Fruit fly (Drosophila melanogaster) whole organism, embryonic: ENCODE data around the gene Vps29.

Experiments used
- CG10274 ChIP-seq: fragments of 200-800 bp; sonication (Bioruptor generic); optimal IDR thresholded peaks from 3 replicates; lab custom pipeline; 2017; ENCODE audit warnings: missing biosample characterization, mild to moderate bottlenecking, missing genetic modification characterization
- CG11456 ChIP-seq: fragments of 200-800 bp; sonication (Bioruptor generic); IDR thresholded peaks from 3 replicates; pipeline ENCODE4 v1.3.6; 2022; ENCODE audit warnings: missing biosample characterization, missing genetic modification characterization
- CG11504 ChIP-seq: fragments of 200-800 bp; sonication (Bioruptor generic); optimal IDR thresholded peaks from 3 replicates; lab custom pipeline; 2019; ENCODE audit warnings: missing biosample characterization, mild to moderate bottlenecking, missing genetic modification characterization, moderate library complexity
- CG12236 ChIP-seq: fragments of 200-800 bp; sonication (Bioruptor generic); optimal IDR thresholded peaks from 2 replicates; lab custom pipeline; 2016; ENCODE audit warnings: missing biosample characterization, missing genetic modification characterization
- CG14014 ChIP-seq: fragments of 200-800 bp; sonication (Bioruptor generic); IDR thresholded peaks from 2 replicates; pipeline ENCODE4 v1.3.6; 2022; ENCODE audit warnings: missing biosample characterization, missing genetic modification characterization
- CG14710 ChIP-seq: fragments of 200-800 bp; sonication (Bioruptor generic); optimal IDR thresholded peaks from 3 replicates; lab custom pipeline; 2019; ENCODE audit warnings: missing biosample characterization, mild to moderate bottlenecking, missing genetic modification characterization, moderate library complexity
- CG16863 ChIP-seq: fragments of 200-800 bp; sonication (Bioruptor generic); optimal IDR thresholded peaks from 3 replicates; lab custom pipeline; 2016; ENCODE audit warnings: missing biosample characterization, missing genetic modification characterization
- CG17361 ChIP-seq: fragments of 200-800 bp; sonication (Bioruptor generic); IDR thresholded peaks from 3 replicates; pipeline ENCODE4 v1.3.6; 2022; ENCODE audit warnings: missing biosample characterization, missing genetic modification characterization
- CG18262 ChIP-seq: fragments of 200-800 bp; optimal IDR thresholded peaks from 3 replicates; lab custom pipeline; 2019; ENCODE audit warnings: missing biosample characterization, mild to moderate bottlenecking, missing genetic modification characterization, moderate library complexity
- CG18619 ChIP-seq: fragments of 200-800 bp; sonication (Bioruptor generic); optimal IDR thresholded peaks from 3 replicates; lab custom pipeline; 2017; ENCODE audit warnings: missing biosample characterization, mild to moderate bottlenecking, missing genetic modification characterization
- CG18764 ChIP-seq: fragments of 200-800 bp; sonication (Bioruptor generic); optimal IDR thresholded peaks from 3 replicates; lab custom pipeline; 2016; ENCODE audit warnings: missing biosample characterization, missing genetic modification characterization
- CG2712 ChIP-seq: fragments of 200-800 bp; optimal IDR thresholded peaks from 3 replicates; lab custom pipeline; 2019; ENCODE audit warnings: missing biosample characterization, mild to moderate bottlenecking, missing genetic modification characterization, moderate library complexity
- CG31441 ChIP-seq: fragments of 200-800 bp; sonication (Bioruptor generic); IDR thresholded peaks from 2 replicates; pipeline ENCODE4 v1.3.6; 2022; ENCODE audit warnings: missing biosample characterization, missing genetic modification characterization
- CG4360 ChIP-seq: fragments of 200-800 bp; sonication (Bioruptor generic); IDR thresholded peaks from 2 replicates; pipeline ENCODE4 v1.3.6; 2022; ENCODE audit warnings: missing biosample characterization, missing genetic modification characterization
- CG4404 ChIP-seq: fragments of 200-800 bp; sonication (Bioruptor generic); IDR thresholded peaks from 2 replicates; pipeline ENCODE4 v1.3.6; 2022; ENCODE audit warnings: missing biosample characterization, missing genetic modification characterization
- CG4424 ChIP-seq: fragments of 200-800 bp; sonication (Bioruptor generic); optimal IDR thresholded peaks from 3 replicates; lab custom pipeline; 2016; ENCODE audit warnings: missing biosample characterization, missing genetic modification characterization
- CG4617 ChIP-seq: fragments of 200-800 bp; sonication (Bioruptor generic); optimal IDR thresholded peaks from 3 replicates; lab custom pipeline; 2016; ENCODE audit warnings: missing biosample characterization, missing genetic modification characterization, borderline replicate concordance
- CG6765 ChIP-seq: fragments of 200-800 bp; sonication (Bioruptor generic); optimal IDR thresholded peaks from 3 replicates; lab custom pipeline; 2017; ENCODE audit warnings: missing biosample characterization, mild to moderate bottlenecking, missing genetic modification characterization
- CG8281 ChIP-seq: fragments of 200-800 bp; sonication (Bioruptor generic); optimal IDR thresholded peaks from 2 replicates; lab custom pipeline; 2018; ENCODE audit warnings: missing biosample characterization, mild to moderate bottlenecking, missing genetic modification characterization, moderate library complexity
- CG8388 ChIP-seq: fragments of 200-800 bp; sonication (Bioruptor generic); optimal IDR thresholded peaks from 2 replicates; lab custom pipeline; 2019; ENCODE audit warnings: missing biosample characterization, mild to moderate bottlenecking, missing genetic modification characterization, moderate library complexity
- D ChIP-seq, 2 experiments: fragments of 200-800 bp in 1 of 2; fragments of >200 bp in 1 of 2; sonication (Bioruptor generic) in 1 of 2; optimal IDR thresholded peaks; 2 replicates in 1 of 2; 3 replicates in 1 of 2; lab custom pipeline; 2017; ENCODE audit warnings: mild to moderate bottlenecking in 1 of 2, missing biosample characterization in 1 of 2, missing genetic modification characterization in 1 of 2, missing genetic modification reagents in 1 of 2
- Dad ChIP-seq: fragments of 200-800 bp; sonication (Bioruptor generic); optimal IDR thresholded peaks from 3 replicates; lab custom pipeline; 2016; ENCODE audit warnings: missing biosample characterization, missing genetic modification characterization
- Deaf1 ChIP-seq: fragments of 200-800 bp; optimal IDR thresholded peaks from 3 replicates; lab custom pipeline; 2019; ENCODE audit warnings: missing biosample characterization, mild to moderate bottlenecking, missing genetic modification characterization, moderate library complexity
- ERR ChIP-seq: fragments of 200-800 bp; sonication (Bioruptor generic); optimal IDR thresholded peaks from 2 replicates; lab custom pipeline; 2016; ENCODE audit warnings: missing biosample characterization, missing genetic modification characterization
- Fer1 ChIP-seq: fragments of 200-800 bp; sonication (Bioruptor generic); optimal IDR thresholded peaks from 2 replicates; lab custom pipeline; 2017; ENCODE audit warnings: missing biosample characterization, mild to moderate bottlenecking, missing genetic modification characterization
- Fer2 ChIP-seq: fragments of 200-800 bp; sonication (Bioruptor generic); optimal IDR thresholded peaks from 2 replicates; lab custom pipeline; 2018; ENCODE audit warnings: missing biosample characterization, mild to moderate bottlenecking, missing genetic modification characterization, moderate library complexity
- HLH3B ChIP-seq: fragments of 200-800 bp; sonication (Bioruptor generic); IDR thresholded peaks from 2 replicates; pipeline ENCODE4 v1.3.6; 2022; ENCODE audit warnings: missing biosample characterization, missing genetic modification characterization
- Hey ChIP-seq: fragments of 200-800 bp; sonication (Bioruptor generic); optimal IDR thresholded peaks from 3 replicates; lab custom pipeline; 2018; ENCODE audit warnings: missing biosample characterization, mild to moderate bottlenecking, missing genetic modification characterization
- Hmx ChIP-seq: fragments of 200-800 bp; sonication (Bioruptor generic); optimal IDR thresholded peaks from 2 replicates; lab custom pipeline; 2016; ENCODE audit warnings: missing biosample characterization, missing genetic modification characterization
- Hr3 ChIP-seq: fragments of 200-800 bp; sonication (Bioruptor generic); optimal IDR thresholded peaks from 3 replicates; lab custom pipeline; 2016; ENCODE audit warnings: missing biosample characterization, missing genetic modification characterization
- Nf-YC ChIP-seq: fragments of 200-800 bp; optimal IDR thresholded peaks from 3 replicates; lab custom pipeline; 2019; ENCODE audit warnings: missing biosample characterization, mild to moderate bottlenecking, missing genetic modification characterization, moderate library complexity
- Sry-β ChIP-seq: fragments of 200-800 bp; sonication (Bioruptor generic); optimal IDR thresholded peaks from 2 replicates; lab custom pipeline; 2018; ENCODE audit warnings: missing biosample characterization, mild to moderate bottlenecking, missing genetic modification characterization, moderate library complexity
- ara ChIP-seq: fragments of 200-800 bp; sonication (Bioruptor generic); IDR thresholded peaks from 2 replicates; pipeline ENCODE4 v1.3.6; 2022; ENCODE audit warnings: missing biosample characterization, missing genetic modification characterization
- dm ChIP-seq: fragments of 200-800 bp; sonication (Bioruptor generic); optimal IDR thresholded peaks from 3 replicates; lab custom pipeline; 2016; ENCODE audit warnings: missing biosample characterization, missing genetic modification characterization
- dysf ChIP-seq: fragments of 200-800 bp; sonication (Bioruptor generic); IDR thresholded peaks from 3 replicates; pipeline ENCODE4 v1.3.6; 2022; ENCODE audit warnings: missing biosample characterization, missing genetic modification characterization
- jumu ChIP-seq: fragments of 200-800 bp; sonication (Bioruptor generic); optimal IDR thresholded peaks from 3 replicates; lab custom pipeline; 2016; ENCODE audit warnings: missing biosample characterization, missing genetic modification characterization
- kni ChIP-seq: fragments of 200-800 bp; sonication (Bioruptor generic); optimal IDR thresholded peaks from 3 replicates; lab custom pipeline; 2017; ENCODE audit warnings: mild to moderate bottlenecking, missing biosample characterization, missing genetic modification reagents, missing genetic modification characterization
- nerfin-2 ChIP-seq: fragments of 200-800 bp; sonication (Bioruptor generic); IDR thresholded peaks from 2 replicates; pipeline ENCODE4 v1.3.6; 2022; ENCODE audit warnings: missing biosample characterization, missing genetic modification characterization; ENCODE audit not compliant: partially characterized antibody
- otp ChIP-seq: fragments of 200-800 bp; sonication (Bioruptor generic); IDR thresholded peaks from 3 replicates; pipeline ENCODE4, ENCODE4 v1.3.6; 2022; ENCODE audit warnings: missing biosample characterization, missing genetic modification characterization
- pb ChIP-seq: fragments of 200-800 bp; sonication (Bioruptor generic); optimal IDR thresholded peaks from 3 replicates; lab custom pipeline; 2016; ENCODE audit warnings: missing biosample characterization, missing genetic modification characterization
- peb ChIP-seq: fragments of 200-800 bp; sonication (Bioruptor generic); IDR thresholded peaks from 2 replicates; pipeline ENCODE4 v1.3.6; 2022; ENCODE audit warnings: missing biosample characterization, missing genetic modification characterization
- pho ChIP-seq: fragments of 200-800 bp; sonication (Bioruptor generic); optimal IDR thresholded peaks from 2 replicates; lab custom pipeline; 2016; ENCODE audit warnings: missing biosample characterization, missing genetic modification characterization
- ro ChIP-seq: fragments of 200-800 bp; sonication (Bioruptor generic); IDR thresholded peaks from 2 replicates; pipeline ENCODE4 v1.3.6; 2022; ENCODE audit warnings: missing biosample characterization, missing genetic modification characterization
- salm ChIP-seq: fragments of 200-800 bp; sonication (Bioruptor generic); optimal IDR thresholded peaks from 2 replicates; lab custom pipeline; 2018; ENCODE audit warnings: missing biosample characterization, mild to moderate bottlenecking, missing genetic modification characterization
- sens ChIP-seq: fragments of 200-800 bp; sonication (Bioruptor generic); peaks from one replicate; lab custom pipeline; 2016; ENCODE audit warnings: missing biosample characterization, missing genetic modification characterization
- tll ChIP-seq, 2 experiments: fragments of 200-800 bp in 1 of 2; fragments of >200 bp in 1 of 2; sonication (Bioruptor generic) in 1 of 2; optimal IDR thresholded peaks; 2 replicates each; lab custom pipeline; 2017 to 2019; ENCODE audit warnings: missing biosample characterization in 2 of 2, missing genetic modification characterization in 2 of 2, mild to moderate bottlenecking in 1 of 2, moderate library complexity in 1 of 2
- unc-4 ChIP-seq: fragments of 200-800 bp; sonication (Bioruptor generic); IDR thresholded peaks from 2 replicates; pipeline ENCODE4 v1.3.6; 2022; ENCODE audit warnings: missing biosample characterization, missing genetic modification characterization; ENCODE audit not compliant: partially characterized antibody
- unpg ChIP-seq: fragments of 200-800 bp; sonication (Bioruptor generic); optimal IDR thresholded peaks from 3 replicates; lab custom pipeline; 2018; ENCODE audit warnings: missing biosample characterization, mild to moderate bottlenecking, missing genetic modification characterization, moderate library complexity
- zfh2 ChIP-seq: fragments of 200-800 bp; sonication (Bioruptor generic); optimal IDR thresholded peaks from 2 replicates; lab custom pipeline; 2016; ENCODE audit warnings: missing biosample characterization, missing genetic modification characterization

Gene Vps29

DNA sequence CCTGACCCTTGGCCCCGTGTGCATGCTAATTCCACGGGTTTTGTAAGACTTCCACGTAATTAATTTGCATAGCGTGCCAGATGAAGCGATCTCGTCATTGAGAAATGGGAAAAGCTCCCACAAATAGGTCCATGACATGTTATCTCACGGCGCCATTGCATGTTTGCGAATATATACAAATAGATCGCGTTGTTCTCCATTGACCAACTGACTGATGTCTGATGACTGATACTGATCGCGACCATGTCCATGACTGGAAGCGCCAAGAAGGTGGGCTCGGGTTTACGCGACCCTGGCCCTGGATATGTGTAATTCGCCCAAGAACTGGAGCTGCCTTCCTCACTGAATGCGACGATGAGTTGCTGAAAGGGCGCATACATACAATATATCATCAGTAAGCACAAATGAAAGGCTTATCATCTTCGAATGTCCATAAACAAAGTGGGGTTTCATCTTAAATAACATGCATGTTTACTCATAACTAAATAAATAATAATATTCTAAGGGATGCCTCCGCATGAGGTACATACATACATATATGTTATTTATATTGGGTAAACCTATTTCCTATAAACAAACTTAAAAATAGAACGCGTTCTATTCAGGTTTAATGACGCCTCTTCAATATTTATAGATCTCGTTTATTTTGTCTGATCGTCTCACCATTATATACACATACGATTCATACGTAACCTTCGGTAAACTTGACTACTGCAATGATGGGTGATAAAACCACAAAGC lies 27.3 kb upstream of the Vps29 start (continued):
- TF ChIP-seq CG11456 (GFP tag; lab: Robert Waterston, UW) (no peak), peb (GFP tag; lab: Robert Waterston, UW) (peak; percentile 30; the same call in 1 of the 2 replicates), ara (GFP tag; lab: Robert Waterston, UW) (peak; percentile 59; the same call in 1 of the 2 replicates), CG18262 (tag; lab: Kevin White, UChicago) (peak; percentile 68), sens (GFP tag; lab: Kevin White, UChicago) (peak; percentile 88), CG18764 (GFP tag; lab: Kevin White, UChicago) (peak; percentile 45), CG8281 (peak; percentile 27), CG6765 (no peak), zfh2 (GFP tag; lab: Kevin White, UChicago) (no peak), CG8388 (GFP tag; lab: Kevin White, UChicago) (peak; percentile 43), CG10274 (GFP tag; lab: Kevin White, UChicago) (no peak), CG4617 (no peak), Hmx (GFP tag; lab: Kevin White, UChicago) (no peak), Hey (tag; lab: Kevin White, UChicago) (no peak), unpg (peak; percentile 55), D (optimal IDR thresholded peaks at IDR 0.05; lab: Kevin White, UChicago) (no peak), D (GFP tag; optimal IDR thresholded peaks at IDR 0.05; lab: Kevin White, UChicago) (peak; percentile 67), pb (GFP tag; lab: Kevin White, UChicago) (no peak), HLH3B (GFP tag; lab: Robert Waterston, UW) (no peak), kni (GFP tag; lab: Kevin White, UChicago) (peak; percentile 48), unc-4 (no peak), ERR (GFP tag; lab: Kevin White, UChicago) (no peak), CG18619 (peak; percentile 20), CG16863 (GFP tag; lab: Kevin White, UChicago) (no peak), CG17361 (peak; percentile 60; the same call in 2 of the 3 replicates), CG4424 (GFP tag; lab: Kevin White, UChicago) (peak; percentile 11), Dad (no peak), Hr3 (GFP tag; lab: Kevin White, UChicago) (no peak), dm (GFP tag; lab: Kevin White, UChicago) (no peak), CG14710 (peak; percentile 72), Fer1 (GFP tag; lab: Kevin White, UChicago) (no peak), Fer2 (no peak), Nf-YC (no peak), ro (GFP tag; lab: Robert Waterston, UW) (no peak), otp (GFP tag; lab: Robert Waterston, UW) (no peak), jumu (GFP tag; lab: Kevin White, UChicago) (no peak), CG14014 (GFP tag; lab: Robert Waterston, UW) (no peak), dysf (GFP tag; lab: Robert Waterston, UW) (no peak), pho (GFP tag; lab: Kevin White, UChicago) (no peak), CG4404 (no peak), Deaf1 (tag; lab: Kevin White, UChicago) (no peak), salm (tag; lab: Kevin White, UChicago) (peak; percentile 50), CG12236 (GFP tag; lab: Kevin White, UChicago) (no peak), nerfin-2 (GFP tag; lab: Robert Waterston, UW) (no peak), Sry-β (GFP tag; lab: Kevin White, UChicago) (no peak), CG11504 (peak; percentile 67), CG2712 (tag; lab: Kevin White, UChicago) (peak; percentile 56), CG31441 (GFP tag; lab: Robert Waterston, UW) (peak; percentile 55; the same call in 1 of the 2 replicates), CG4360 (GFP tag; lab: Robert Waterston, UW) (peak; percentile 21; the same call in 1 of the 2 replicates), tll (GFP tag; optimal IDR thresholded peaks at IDR 0.05; lab: Kevin White, UChicago) (no peak)
